Worm (Caenorhabditis elegans) whole organism, young adult: ENCODE measurements around the gene fipr-28.
"Not testable (repeated sequence)": the region's sequence is repeated elsewhere in the genome, so short reads cannot be mapped to it uniquely, and the experiment has no call there.

Experiments used
- B0035.1 ChIP-seq: sonication (generic microtip); optimal IDR thresholded peaks from 2 replicates; lab custom pipeline; 2016; ENCODE audit warnings: missing genetic modification characterization, mild to moderate bottlenecking, missing compliant biosample characterization, missing genotype, missing genetic modification reagents
- C17E4.6 ChIP-seq: fragments of 200-800 bp; sonication (Bioruptor generic); IDR thresholded peaks from 2 replicates; pipeline ENCODE4 v1.3.6; 2022; ENCODE audit warnings: missing genetic modification reagents, missing genetic modification characterization, missing compliant biosample characterization
- F55B11.4 ChIP-seq: sonication (generic microtip); optimal IDR thresholded peaks from 2 replicates; lab custom pipeline; 2016; ENCODE audit warnings: missing compliant biosample characterization, missing genetic modification characterization, borderline replicate concordance; ENCODE audit not compliant: insufficient read depth
- K12H6.12 ChIP-seq: fragments of 200-800 bp; sonication (Bioruptor generic); optimal IDR thresholded peaks from 2 replicates; lab custom pipeline; 2018; ENCODE audit warnings: mild to moderate bottlenecking, missing genetic modification characterization, missing compliant biosample characterization
- ama-1 ChIP-seq, 3 experiments: fragments of 150-350 bp in 1 of 3; sonication (generic microtip) in 2 of 3; optimal IDR thresholded peaks; 2 replicates each; lab custom pipeline; 2014 to 2018; ENCODE audit warnings: missing biosample characterization in 2 of 3, missing genetic modification characterization in 2 of 3, missing genetic modification reagents in 2 of 3
- ceh-40 ChIP-seq: fragments of 200-800 bp; sonication (Bioruptor generic); IDR thresholded peaks from 2 replicates; pipeline ENCODE4 v1.3.6; 2022; ENCODE audit warnings: missing genetic modification characterization, missing compliant biosample characterization
- ceh-91 ChIP-seq: fragments of 200-800 bp; sonication (Bioruptor generic); IDR thresholded peaks from 2 replicates; pipeline ENCODE4 v1.3.6; 2022; ENCODE audit warnings: missing genetic modification reagents, missing genetic modification characterization, missing compliant biosample characterization
- hlh-12 ChIP-seq: sonication (generic microtip); optimal IDR thresholded peaks from 2 replicates; lab custom pipeline; 2016; ENCODE audit warnings: missing genetic modification characterization, missing compliant biosample characterization
- lag-1 ChIP-seq: fragments of 200-800 bp; sonication (Bioruptor generic); IDR thresholded peaks from 2 replicates; pipeline ENCODE4 v1.3.6; 2022; ENCODE audit warnings: missing genetic modification reagents, missing genetic modification characterization, missing compliant biosample characterization
- madf-3 ChIP-seq: fragments of 200-800 bp; sonication (Bioruptor generic); IDR thresholded peaks from 2 replicates; pipeline ENCODE4 v1.3.6; 2022; ENCODE audit warnings: missing genetic modification reagents, missing genetic modification characterization, missing compliant biosample characterization
- nfya-2 ChIP-seq: fragments of 200-800 bp; sonication (Bioruptor generic); IDR thresholded peaks from 2 replicates; pipeline ENCODE4 v1.3.6; 2022; ENCODE audit warnings: missing genetic modification reagents, missing genetic modification characterization, missing compliant biosample characterization
- snpc-4 ChIP-seq, 5 experiments: fragments of 150-350 bp in 1 of 5; sonication (generic microtip) in 4 of 5; optimal IDR thresholded peaks; 2 replicates each; lab custom pipeline; 2014 to 2018; ENCODE audit warnings: missing genetic modification characterization in 5 of 5, missing biosample characterization in 3 of 5, antibody characterized with exemption in 2 of 5, mild to moderate bottlenecking in 2 of 5, missing compliant biosample characterization in 2 of 5, missing genotype in 2 of 5, moderate library complexity in 2 of 5, missing genetic modification reagents in 1 of 5
- unc-130 ChIP-seq: sonication (generic microtip); optimal IDR thresholded peaks from 2 replicates; lab custom pipeline; 2016; ENCODE audit warnings: missing genetic modification reagents, missing genetic modification characterization, missing compliant biosample characterization
- ztf-18 ChIP-seq: sonication (generic microtip); optimal IDR thresholded peaks from 2 replicates; lab custom pipeline; 2016; ENCODE audit warnings: missing genotype, mild to moderate bottlenecking, missing genetic modification characterization, missing compliant biosample characterization

ce11 chrIV:16675494-16675893 lies 47.7 kb downstream of the fipr-28 start:
- not testable (repeated sequence) for TF ChIP-seq C17E4.6 (GFP tag; lab: Robert Waterston, UW); madf-3 (GFP tag; lab: Robert Waterston, UW); unc-130 (GFP tag; lab: Kevin White, UChicago); snpc-4 (GFP tag; optimal IDR thresholded peaks at IDR 0.05; lab: Kevin White, UChicago); snpc-4 (tag; optimal IDR thresholded peaks at IDR 0.05; lab: Kevin White, UChicago); K12H6.12 (tag; lab: Kevin White, UChicago); ceh-40 (GFP tag; lab: Robert Waterston, UW); nfya-2 (GFP tag; lab: Robert Waterston, UW); hlh-12; ztf-18 (tag; lab: Kevin White, UChicago); F55B11.4 (tag; lab: Kevin White, UChicago); ama-1 (optimal IDR thresholded peaks at IDR 0.05; lab: Kevin White, UChicago); ama-1 (GFP tag; optimal IDR thresholded peaks at IDR 0.05; lab: Kevin White, UChicago); lag-1 (GFP tag; lab: Robert Waterston, UW); B0035.1 (tag; lab: Kevin White, UChicago); ceh-91
